Fruit fly (Drosophila melanogaster): ENCODE data around the gene CG42393.

DNA sequence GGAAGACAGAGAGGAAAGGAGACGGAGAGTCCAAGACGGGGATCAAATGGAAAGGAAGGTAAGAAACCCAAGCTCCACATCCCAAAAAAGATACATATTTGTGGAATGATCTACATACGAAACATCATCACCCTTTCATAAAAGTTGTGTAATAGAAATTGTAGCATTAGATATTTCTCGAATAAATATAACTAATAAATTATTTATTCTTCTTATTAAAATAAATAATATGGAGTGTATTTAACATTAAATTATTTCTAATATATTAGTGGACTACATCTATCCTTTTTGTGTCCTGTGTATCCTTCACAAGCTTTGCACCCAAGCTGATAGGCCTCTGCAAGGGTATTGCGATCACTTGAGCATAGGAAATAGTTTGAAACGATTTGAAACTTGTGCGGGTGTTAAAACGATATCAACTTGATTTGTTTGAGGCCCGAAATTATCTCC lies 25.7 kb upstream of the CG42393 start:
- TF ChIP-seq CG8159 (tag; optimal IDR thresholded peaks at IDR 0.05), result no peak
- no peak for TF ChIP-seq CG13204 (GFP tag; optimal IDR thresholded peaks at IDR 0.05)
- TF ChIP-seq Pif1B (GFP tag; optimal IDR thresholded peaks at IDR 0.05), result no peak
- TF ChIP-seq fd96Ca (GFP tag; IDR thresholded peaks at IDR 0.05), result no peak
- no peak for TF ChIP-seq EcR (GFP tag; optimal IDR thresholded peaks at IDR 0.05)
- TF ChIP-seq CG15710 (tag; optimal IDR thresholded peaks at IDR 0.05), result no peak
- TF ChIP-seq gl (tag; optimal IDR thresholded peaks at IDR 0.05), result no peak
- no peak for TF ChIP-seq CG9948 (tag; optimal IDR thresholded peaks at IDR 0.05)

Measured in whole organism, pupa.